Fruit fly (Drosophila melanogaster) whole organism, wandering third instar larva: ENCODE measurements around the gene Ugt37A1.

ENCODE experiments used
- CG9705 ChIP-seq: fragments of 200-800 bp; sonication (Bioruptor generic); optimal IDR thresholded peaks from 2 replicates; lab custom pipeline; 2018; ENCODE audit warnings: missing biosample characterization, mild to moderate bottlenecking, missing genetic modification characterization
- fru ChIP-seq: fragments of 200-800 bp; sonication (Bioruptor generic); optimal IDR thresholded peaks from 3 replicates; lab custom pipeline; 2016; ENCODE audit warnings: missing biosample characterization, mild to moderate bottlenecking, missing genetic modification characterization
- h ChIP-seq: fragments of 200-800 bp; sonication (Bioruptor generic); optimal IDR thresholded peaks from 3 replicates; lab custom pipeline; 2016; ENCODE audit warnings: missing biosample characterization, mild to moderate bottlenecking, missing genetic modification characterization
- jim ChIP-seq: fragments of 175-275, 200-325 bp; sonication (Bioruptor generic); optimal IDR thresholded peaks from 2 replicates; lab custom pipeline; 2016; ENCODE audit warnings: missing biosample characterization, mild to moderate bottlenecking, missing genetic modification characterization
- psq ChIP-seq: fragments of 200-800 bp; sonication (Bioruptor generic); optimal IDR thresholded peaks from 3 replicates; lab custom pipeline; 2017; ENCODE audit warnings: missing biosample characterization, mild to moderate bottlenecking, missing genetic modification characterization, moderate library complexity

dm6 chr2L:20397032-20397431, 23.1 kb upstream of the Ugt37A1 start:
- no peak for TF ChIP-seq fru (GFP tag; lab: Kevin White, UChicago)
- no peak for TF ChIP-seq CG9705 (GFP tag; lab: Kevin White, UChicago)
- TF ChIP-seq jim (GFP tag; lab: Kevin White, UChicago), result no peak
- no peak for TF ChIP-seq psq (GFP tag; lab: Kevin White, UChicago)
- no peak for TF ChIP-seq h
